Worm (Caenorhabditis elegans): ENCODE results near the gene F59F5.7.

ce11 chrX:10516549-10516948 lies 42.8 kb upstream of the F59F5.7 start:
- no peak for TF ChIP-seq ztf-23 (GFP tag; IDR thresholded peaks at IDR 0.05)
- TF ChIP-seq tab-1 (GFP tag; IDR thresholded peaks at IDR 0.05), result no peak
- no peak for TF ChIP-seq med-1 (GFP tag; optimal IDR thresholded peaks at IDR 0.05; ENCODE audit: insufficient read depth)
- TF ChIP-seq flt-1 (GFP tag; IDR thresholded peaks at IDR 0.05), result no peak
- TF ChIP-seq cog-1 (tag; optimal IDR thresholded peaks at IDR 0.05), result no peak
- TF ChIP-seq ref-1 (GFP tag; conservative IDR thresholded peaks at IDR 0.05), result no peak
